Fruit fly (Drosophila melanogaster): Measurements from ENCODE around the gene naz.
A peak's percentile ranks its signal among the peaks of the same experiment; 100 is the strongest.

Gene naz

DNA sequence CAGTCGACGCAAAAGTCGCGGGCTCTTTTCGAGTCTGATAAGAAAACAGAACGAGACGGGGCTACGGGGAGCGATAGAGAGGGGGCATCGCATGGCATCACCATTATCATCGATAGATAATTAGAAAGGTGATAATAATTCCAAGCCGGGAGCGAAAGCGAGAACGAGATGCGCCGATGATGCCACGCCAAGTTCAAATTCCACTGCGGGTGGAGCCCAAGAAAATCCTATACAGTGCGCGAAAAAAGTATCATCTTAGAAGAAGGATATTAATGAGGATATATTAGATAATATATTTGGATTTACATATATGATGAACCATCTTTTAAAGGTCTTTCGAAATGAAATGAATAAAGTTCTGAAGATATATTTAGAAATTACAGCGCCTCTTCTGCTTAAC, 16.0 kb downstream of the naz start:
- TF ChIP-seq h (GFP tag; optimal IDR thresholded peaks at IDR 0.05) (no peak), pan (optimal IDR thresholded peaks at IDR 0.05) (no peak), Rel (GFP tag; optimal IDR thresholded peaks at IDR 0.05) (no peak), Rel (tag; optimal IDR thresholded peaks at IDR 0.05) (peak; percentile 20), woc (GFP tag; optimal IDR thresholded peaks at IDR 0.05) (no peak)

DNA sequence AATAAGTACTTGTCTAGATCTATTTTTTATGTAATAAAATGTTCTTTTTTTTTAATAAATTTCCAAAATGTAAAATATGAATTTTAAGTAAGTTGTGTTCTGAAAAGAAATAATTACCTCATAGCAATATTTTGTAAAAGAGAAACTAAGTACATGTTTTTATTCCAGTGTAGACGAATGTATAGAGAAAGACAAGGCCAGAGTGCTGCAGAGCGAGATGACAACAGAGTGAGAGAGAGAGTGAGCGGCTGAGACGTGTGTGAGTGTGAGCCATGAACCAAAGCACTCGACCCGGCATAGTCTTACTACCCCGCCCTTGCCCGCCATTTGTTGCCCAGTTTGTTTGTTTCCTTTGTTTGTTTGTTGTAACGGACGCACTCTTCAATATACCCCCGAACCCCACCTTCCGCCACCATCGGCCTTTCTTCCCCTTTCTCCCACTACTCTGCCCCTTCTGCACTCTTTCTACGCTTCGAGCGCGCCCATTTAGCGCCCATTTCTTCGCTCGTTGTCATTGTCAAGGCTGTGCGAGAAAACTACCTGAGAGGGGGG, 17.3 kb downstream of the naz start:
- TF ChIP-seq jim (GFP tag; optimal IDR thresholded peaks at IDR 0.05) (peak; percentile 92), Hnf4 (GFP tag; optimal IDR thresholded peaks at IDR 0.05) (no peak), rgr (GFP tag; optimal IDR thresholded peaks at IDR 0.05) (peak; percentile 11), CG9705 (GFP tag; optimal IDR thresholded peaks at IDR 0.05) (no peak), Hr83 (GFP tag; optimal IDR thresholded peaks at IDR 0.05; ENCODE audit: poor library complexity, severe bottlenecking) (peak; percentile 73), OdsH (GFP tag; optimal IDR thresholded peaks at IDR 0.05) (peak; percentile 25), HLH106 (tag; optimal IDR thresholded peaks at IDR 0.05) (peak; percentile 60), psq (GFP tag; optimal IDR thresholded peaks at IDR 0.05) (peak; percentile 67), sv (GFP tag; optimal IDR thresholded peaks at IDR 0.05) (no peak), dl (GFP tag; optimal IDR thresholded peaks at IDR 0.05; ENCODE audit: insufficient read depth in 1 of 2, partially characterized antibody in 2 of 2) (peak in 1 of 2 experiments; percentile 46), Dif (GFP tag; optimal IDR thresholded peaks at IDR 0.05; ENCODE audit: partially characterized antibody) (peak; percentile 75), Hr78 (GFP tag; optimal IDR thresholded peaks at IDR 0.05) (no peak), Sp1 (GFP tag; optimal IDR thresholded peaks at IDR 0.05) (peak; percentile 80), h (GFP tag; optimal IDR thresholded peaks at IDR 0.05) (no peak), foxo (GFP tag; optimal IDR thresholded peaks at IDR 0.05) (peak in 1 of 2 experiments; percentile 52), Mio (GFP tag; optimal IDR thresholded peaks at IDR 0.05) (no peak), usp (GFP tag; optimal IDR thresholded peaks at IDR 0.05) (no peak), woc (GFP tag; optimal IDR thresholded peaks at IDR 0.05) (peak; percentile 27), fru (GFP tag; optimal IDR thresholded peaks at IDR 0.05) (peak; percentile 23)

DNA sequence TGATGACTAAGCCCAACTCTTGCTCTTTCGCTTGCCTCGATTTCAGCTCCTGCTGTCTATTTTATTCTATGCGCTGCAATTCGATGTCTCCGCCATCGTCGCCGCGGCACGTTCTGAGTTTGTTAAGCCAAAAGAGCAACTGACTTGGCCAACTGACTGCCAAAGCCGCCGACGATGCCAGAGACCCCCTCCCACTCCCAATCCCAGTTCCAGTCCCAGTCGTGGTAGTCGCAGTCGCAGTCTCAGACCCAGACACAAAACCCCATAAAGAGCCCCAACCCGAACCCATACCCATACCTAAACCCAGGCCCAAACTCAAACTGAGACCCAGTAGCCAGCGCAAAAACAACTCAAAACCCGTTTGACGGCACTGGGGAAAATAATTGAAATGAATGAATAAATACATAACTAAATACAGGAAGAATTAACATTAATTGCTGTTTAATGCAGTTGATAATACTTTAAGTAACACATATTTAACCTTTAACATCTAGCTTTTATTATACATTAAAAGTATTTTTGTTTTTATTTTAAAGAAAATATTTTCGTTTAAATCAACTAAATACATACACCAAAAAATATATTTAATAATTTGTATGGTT, 17.9 kb downstream of the naz start:
- TF ChIP-seq brk (GFP tag; optimal IDR thresholded peaks at IDR 0.05), result no peak
- no peak for TF ChIP-seq Vsx2 (GFP tag; optimal IDR thresholded peaks at IDR 0.05; ENCODE audit: partially characterized antibody)
- no peak for TF ChIP-seq woc (GFP tag; optimal IDR thresholded peaks at IDR 0.05)
- TF ChIP-seq dl (GFP tag; optimal IDR thresholded peaks at IDR 0.05; ENCODE audit: insufficient read depth in 1 of 2, partially characterized antibody in 2 of 2), result peak in 1 of 2 experiments; percentile 23
- TF ChIP-seq dsf (GFP tag; optimal IDR thresholded peaks at IDR 0.05; ENCODE audit: borderline replicate concordance), result no peak
- no peak for TF ChIP-seq CG32264 (GFP tag; optimal IDR thresholded peaks at IDR 0.05)
- no peak for TF ChIP-seq Sp1 (GFP tag; optimal IDR thresholded peaks at IDR 0.05)
- no peak for TF ChIP-seq Rel (GFP tag; optimal IDR thresholded peaks at IDR 0.05)
- TF ChIP-seq Rel (tag; optimal IDR thresholded peaks at IDR 0.05), result peak; percentile 24
- TF ChIP-seq sage (GFP tag; optimal IDR thresholded peaks at IDR 0.05), result no peak
- peak; percentile 9 for TF ChIP-seq br (GFP tag; optimal IDR thresholded peaks at IDR 0.05)
- TF ChIP-seq fru (GFP tag; optimal IDR thresholded peaks at IDR 0.05), result peak; percentile 0
- peak; percentile 41 for TF ChIP-seq psq (GFP tag; optimal IDR thresholded peaks at IDR 0.05)
- no peak for TF ChIP-seq CrebA (GFP tag; optimal IDR thresholded peaks at IDR 0.05; ENCODE audit: borderline replicate concordance)
- TF ChIP-seq Dif (GFP tag; optimal IDR thresholded peaks at IDR 0.05; ENCODE audit: partially characterized antibody), result peak; percentile 63
- no peak for TF ChIP-seq lola (GFP tag; optimal IDR thresholded peaks at IDR 0.05)
- no peak for TF ChIP-seq Hr78 (GFP tag; optimal IDR thresholded peaks at IDR 0.05)
- peak; percentile 68 for TF ChIP-seq HLH106 (tag; optimal IDR thresholded peaks at IDR 0.05)
- TF ChIP-seq GATAd (GFP tag; optimal IDR thresholded peaks at IDR 0.05), result no peak
- TF ChIP-seq CG9705 (GFP tag; optimal IDR thresholded peaks at IDR 0.05), result no peak

DNA sequence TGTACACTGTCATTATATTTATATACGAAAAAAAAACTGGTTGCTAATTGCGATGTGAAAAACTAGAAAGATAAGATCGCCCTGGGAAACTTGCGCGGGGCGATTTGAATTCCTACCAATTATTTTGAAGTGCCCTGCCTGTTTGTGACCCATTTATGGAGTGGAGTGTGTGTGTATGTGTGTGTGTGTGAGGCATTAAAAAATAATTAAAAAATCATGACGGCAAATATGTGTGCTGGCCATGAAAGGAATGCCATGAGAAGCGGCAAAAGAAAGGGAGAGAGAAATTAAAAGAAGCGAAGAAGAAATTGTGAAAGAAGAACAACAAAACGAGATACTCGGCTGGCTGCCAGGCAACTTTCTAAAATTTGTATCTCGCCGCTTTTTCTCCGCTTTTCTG, 18.8 kb downstream of the naz start:
- no peak for TF ChIP-seq HLH106 (tag; optimal IDR thresholded peaks at IDR 0.05)
- no peak for TF ChIP-seq usp (GFP tag; optimal IDR thresholded peaks at IDR 0.05)
- peak; percentile 26 for TF ChIP-seq psq (GFP tag; optimal IDR thresholded peaks at IDR 0.05)
- no peak for TF ChIP-seq rgr (GFP tag; optimal IDR thresholded peaks at IDR 0.05)
- no peak for TF ChIP-seq pan (optimal IDR thresholded peaks at IDR 0.05)
